Fruit fly (Drosophila melanogaster) whole organism, pupa: ENCODE data around the gene Axud1.

Experiments
- CG17806 ChIP-seq: fragments of 200-800 bp; sonication (Bioruptor generic); optimal IDR thresholded peaks from 2 replicates; lab custom pipeline; 2018; ENCODE audit warnings: missing biosample characterization, mild to moderate bottlenecking, missing genetic modification characterization, moderate library complexity
- CG8159 ChIP-seq: fragments of 200-800 bp; sonication (Bioruptor generic); optimal IDR thresholded peaks from 3 replicates; lab custom pipeline; 2018; ENCODE audit warnings: missing biosample characterization, mild to moderate bottlenecking, missing genetic modification characterization, moderate library complexity
- D1 ChIP-seq: fragments of 200-800 bp; sonication (Bioruptor generic); optimal IDR thresholded peaks from 2 replicates; lab custom pipeline; 2018; ENCODE audit warnings: missing biosample characterization, mild to moderate bottlenecking, missing genetic modification characterization, moderate library complexity
- EcR ChIP-seq: fragments of 200-800 bp; sonication (Bioruptor generic); optimal IDR thresholded peaks from 3 replicates; lab custom pipeline; 2019; ENCODE audit warnings: missing biosample characterization, missing genetic modification characterization, mild to moderate bottlenecking, moderate library complexity, missing genetic modification reagents
- Pif1B ChIP-seq: fragments of 200-800 bp; sonication (Bioruptor generic); optimal IDR thresholded peaks from 3 replicates; lab custom pipeline; 2016; ENCODE audit warnings: missing biosample characterization, missing genetic modification characterization
- gl ChIP-seq: fragments of 200-800 bp; sonication (Bioruptor generic); optimal IDR thresholded peaks from 2 replicates; lab custom pipeline; 2018; ENCODE audit warnings: missing biosample characterization, mild to moderate bottlenecking, missing genetic modification characterization
- rn ChIP-seq: fragments of 200-800 bp; sonication (Bioruptor generic); IDR thresholded peaks from 2 replicates; pipeline ENCODE4 v1.3.6; 2022; ENCODE audit warnings: missing biosample characterization, missing genetic modification characterization

DNA sequence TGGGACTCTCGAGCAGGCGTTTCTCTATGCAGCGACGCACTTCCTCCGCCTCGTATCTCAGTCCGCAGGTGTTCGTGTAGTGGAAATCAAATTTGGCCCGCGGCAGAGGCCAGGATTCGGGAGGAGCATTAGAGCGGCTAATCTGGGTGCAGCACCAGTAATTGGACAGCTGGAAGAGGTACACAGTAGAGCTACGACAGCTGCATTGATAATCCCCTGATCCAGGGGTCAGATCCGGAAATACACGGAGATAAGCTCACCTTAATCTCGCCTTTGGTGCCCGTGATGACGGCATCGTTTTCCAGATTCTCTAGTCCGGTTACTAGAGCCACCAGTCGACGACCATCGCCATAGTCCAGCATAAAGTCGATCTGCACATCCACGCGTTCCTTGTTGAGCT lies 5.2 kb downstream of the Axud1 start:
- no peak for TF ChIP-seq rn (GFP tag; lab: Robert Waterston, UW)
- TF ChIP-seq Pif1B (GFP tag; lab: Kevin White, UChicago) = no peak
- no peak for TF ChIP-seq D1 (tag; lab: Kevin White, UChicago)
- no peak for TF ChIP-seq EcR (GFP tag; lab: Kevin White, UChicago)
- TF ChIP-seq CG17806 = no peak
- no peak for TF ChIP-seq CG8159 (tag; lab: Kevin White, UChicago)
- no peak for TF ChIP-seq gl (tag; lab: Kevin White, UChicago)
